Worm (Caenorhabditis elegans) whole organism, mixed stage, embryonic: ENCODE results near the gene M01B2.8.
"Not testable (repeated sequence)": the region's sequence is repeated elsewhere in the genome, so short reads cannot be mapped to it uniquely, and the experiment has no call there.

Source experiments
- lin-13 ChIP-seq: fragments of 150-350 bp; optimal IDR thresholded peaks from 2 replicates; lab custom pipeline; 2014; ENCODE audit warnings: missing biosample characterization, missing genetic modification characterization
- unc-62 ChIP-seq: fragments of 150-350 bp; optimal IDR thresholded peaks from 2 replicates; lab custom pipeline; 2014; ENCODE audit warnings: missing biosample characterization, missing genetic modification reagents, missing genetic modification characterization
- zip-8 ChIP-seq: fragments of 150-350 bp; optimal IDR thresholded peaks from 2 replicates; lab custom pipeline; 2014; ENCODE audit warnings: missing biosample characterization, missing genetic modification characterization
- ztf-11 ChIP-seq: fragments of 150-350 bp; optimal IDR thresholded peaks from 2 replicates; lab custom pipeline; 2014; ENCODE audit warnings: missing biosample characterization, missing genetic modification characterization

ce11 chrV:15215175-15215574, 44.8 kb upstream of the M01B2.8 start, which contains the start of gene sri-26:
- not testable (repeated sequence) for TF ChIP-seq ztf-11; lin-13; unc-62 (GFP tag; lab: Kevin White, UChicago); zip-8 (tag; lab: Kevin White, UChicago)
